Fruit fly (Drosophila melanogaster) whole organism: Measurements from ENCODE around the gene CG9512.

Experiments used
- CG8478 ChIP-seq: fragments of >200 bp; optimal IDR thresholded peaks from 2 replicates; lab custom pipeline; 2018; ENCODE audit warnings: inconsistent platforms
- Dll ChIP-seq: fragments of >200 bp; optimal IDR thresholded peaks from 2 replicates; lab custom pipeline; 2017
- EcR ChIP-seq, 2 experiments: fragments of >200 bp; optimal IDR thresholded peaks; 2 replicates each; lab custom pipeline; 2017; ENCODE audit warnings: missing biosample characterization in 2 of 2, missing genetic modification characterization in 2 of 2, missing genetic modification reagents in 2 of 2
- pan ChIP-seq: fragments of >200 bp; optimal IDR thresholded peaks from 2 replicates; lab custom pipeline; 2017
- usp ChIP-seq: fragments of >200 bp; optimal IDR thresholded peaks from 2 replicates; lab custom pipeline; 2017; ENCODE audit warnings: missing biosample characterization, missing genetic modification characterization, mixed read lengths

DNA sequence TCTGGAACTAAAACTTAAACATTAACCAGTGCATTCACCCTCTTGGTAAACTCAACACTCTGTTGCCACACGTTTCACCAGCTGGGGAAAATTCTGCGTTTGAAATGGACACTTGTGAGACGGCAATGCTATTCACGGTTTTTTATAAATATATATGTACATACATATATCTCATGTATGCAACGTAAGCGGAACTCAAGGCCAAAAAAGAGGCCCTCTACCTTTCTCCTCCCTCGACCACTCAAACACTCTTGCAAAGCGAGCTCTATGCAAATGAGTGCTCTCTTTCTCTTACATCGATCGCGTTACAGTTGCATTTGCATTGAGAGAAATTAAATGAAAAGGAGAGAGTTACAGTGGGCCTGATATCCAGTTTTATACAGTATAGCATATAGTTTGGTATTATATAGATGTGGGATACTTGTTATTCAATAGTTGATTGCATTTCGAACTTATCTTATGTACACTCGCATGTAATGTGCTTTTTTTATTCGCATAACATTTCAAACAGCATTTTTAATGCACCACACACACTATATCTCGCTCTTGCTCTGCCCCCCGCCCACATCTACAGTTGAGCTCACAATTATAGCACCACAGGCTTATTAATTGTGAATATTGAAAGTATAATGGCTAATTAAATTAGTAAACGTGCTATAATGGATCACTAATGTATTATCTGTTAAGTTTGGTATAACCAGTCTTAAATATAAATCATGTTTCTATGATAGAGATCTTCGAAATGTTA, 46.9 kb upstream of the CG9512 start:
- TF ChIP-seq EcR (GFP tag; optimal IDR thresholded peaks at IDR 0.05; lab: Kevin White, UChicago) (no peak), usp (GFP tag; lab: Kevin White, UChicago) (no peak), Dll (lab: Kevin White, UChicago) (no peak), pan (no peak), CG8478 (lab: Kevin White, UChicago) (no peak)
